Worm (Caenorhabditis elegans) whole organism, young adult: ENCODE results near the gene C50D2.6.

Experiments
- B0019.2 ChIP-seq: fragments of 200-800 bp; sonication (Bioruptor generic); conservative IDR thresholded peaks from 2 replicates; pipeline ENCODE4 v1.3.6; 2022; ENCODE audit warnings: missing genetic modification reagents, missing genetic modification characterization, missing compliant biosample characterization
- D2030.7 ChIP-seq: fragments of 200-800 bp; sonication (Bioruptor generic); IDR thresholded peaks from 2 replicates; pipeline ENCODE4 v1.3.6; 2022; ENCODE audit warnings: missing genetic modification reagents, missing genetic modification characterization, missing compliant biosample characterization
- F22D6.2 ChIP-seq: sonication (generic microtip); optimal IDR thresholded peaks from 2 replicates; lab custom pipeline; 2016; ENCODE audit warnings: mild to moderate bottlenecking, missing genetic modification characterization, missing compliant biosample characterization
- F23B12.7 ChIP-seq: sonication (generic microtip); optimal IDR thresholded peaks from 2 replicates; lab custom pipeline; 2017; ENCODE audit warnings: missing genetic modification characterization, mild to moderate bottlenecking, missing compliant biosample characterization, antibody characterized with exemption, moderate library complexity; ENCODE audit not compliant: insufficient read depth
- F49E8.2 ChIP-seq: sonication (generic microtip); optimal IDR thresholded peaks from 3 replicates; lab custom pipeline; 2017; ENCODE audit warnings: missing genetic modification characterization, mild to moderate bottlenecking, missing compliant biosample characterization, antibody characterized with exemption, moderate library complexity; ENCODE audit not compliant: insufficient read depth
- F52B5.7 ChIP-seq: sonication (generic microtip); optimal IDR thresholded peaks from 2 replicates; lab custom pipeline; 2016; ENCODE audit warnings: mild to moderate bottlenecking, missing genetic modification characterization, missing compliant biosample characterization
- F57A8.1 ChIP-seq: fragments of 200-800 bp; sonication (Bioruptor generic); optimal IDR thresholded peaks from 2 replicates; lab custom pipeline; 2018; ENCODE audit warnings: mild to moderate bottlenecking, missing genetic modification characterization, moderate library complexity, missing compliant biosample characterization
- Y53G8AR.9 ChIP-seq: fragments of 200-800 bp; sonication (Bioruptor generic); conservative IDR thresholded peaks from 2 replicates; pipeline ENCODE4 v1.3.6; 2022; ENCODE audit warnings: missing genetic modification reagents, missing genetic modification characterization, missing compliant biosample characterization
- Y79H2A.3 ChIP-seq: fragments of 200-800 bp; sonication (Bioruptor generic); conservative IDR thresholded peaks from 2 replicates; pipeline ENCODE4 v1.3.6; 2022; ENCODE audit warnings: missing genetic modification reagents, missing genetic modification characterization, missing compliant biosample characterization
- Y95B8A.8 ChIP-seq: fragments of 200-800 bp; sonication (Bioruptor generic); IDR thresholded peaks from 2 replicates; pipeline ENCODE4 v1.3.6; 2022; ENCODE audit warnings: missing genetic modification reagents, missing genetic modification characterization, missing compliant biosample characterization
- akir-1 ChIP-seq: fragments of 200-800 bp; sonication (Bioruptor generic); optimal IDR thresholded peaks from 2 replicates; lab custom pipeline; 2018; ENCODE audit warnings: mild to moderate bottlenecking, missing genetic modification characterization, moderate library complexity, missing compliant biosample characterization
- ama-1 ChIP-seq, 3 experiments: fragments of 150-350 bp in 1 of 3; sonication (generic microtip) in 2 of 3; optimal IDR thresholded peaks; 2 replicates each; lab custom pipeline; 2014 to 2018; ENCODE audit warnings: missing biosample characterization in 2 of 3, missing genetic modification characterization in 2 of 3, missing genetic modification reagents in 2 of 3
- aptf-2 ChIP-seq: fragments of 200-800 bp; sonication (Bioruptor generic); conservative IDR thresholded peaks from 2 replicates; pipeline ENCODE4 v1.3.6; 2022; ENCODE audit warnings: missing genetic modification reagents, missing genetic modification characterization, missing compliant biosample characterization
- attf-5 ChIP-seq: fragments of 200-800 bp; sonication (Bioruptor generic); optimal IDR thresholded peaks from 2 replicates; lab custom pipeline; 2018; ENCODE audit warnings: mild to moderate bottlenecking, missing genetic modification characterization, missing compliant biosample characterization
- attf-6 ChIP-seq: fragments of 200-800 bp; sonication (Bioruptor generic); IDR thresholded peaks from 2 replicates; pipeline ENCODE4 v1.3.6; 2022; ENCODE audit warnings: missing genetic modification reagents, missing genetic modification characterization, missing compliant biosample characterization
- bed-1 ChIP-seq: fragments of 200-800 bp; sonication (Bioruptor generic); IDR thresholded peaks from 2 replicates; pipeline ENCODE4 v1.3.6; 2022; ENCODE audit warnings: missing genetic modification reagents, missing genetic modification characterization, missing compliant biosample characterization
- bed-2 ChIP-seq: fragments of 200-800 bp; sonication (Bioruptor generic); IDR thresholded peaks from 2 replicates; pipeline ENCODE4 v1.3.6; 2022; ENCODE audit warnings: missing genetic modification reagents, missing genetic modification characterization, missing compliant biosample characterization
- cebp-1 ChIP-seq, 2 experiments: fragments of 200-800 bp in 1 of 2; sonication (Bioruptor generic) in 1 of 2; sonication (generic microtip) in 1 of 2; IDR thresholded peaks in 1 of 2; optimal IDR thresholded peaks in 1 of 2; 2 replicates each; pipeline versions ENCODE4 v1.3.6 to Lab custom; 2017 to 2022; ENCODE audit warnings: missing compliant biosample characterization in 2 of 2, missing genetic modification characterization in 2 of 2, mild to moderate bottlenecking in 1 of 2, missing genetic modification reagents in 1 of 2, moderate library complexity in 1 of 2
- ceh-40 ChIP-seq: fragments of 200-800 bp; sonication (Bioruptor generic); IDR thresholded peaks from 2 replicates; pipeline ENCODE4 v1.3.6; 2022; ENCODE audit warnings: missing genetic modification characterization, missing compliant biosample characterization
- die-1 ChIP-seq: sonication (generic microtip); optimal IDR thresholded peaks from 2 replicates; lab custom pipeline; 2016; ENCODE audit warnings: missing genotype, mild to moderate bottlenecking, missing genetic modification characterization, missing compliant biosample characterization
- dox-1 ChIP-seq: fragments of 200-800 bp; sonication (Bioruptor generic); IDR thresholded peaks from 2 replicates; pipeline ENCODE4 v1.3.6; 2022; ENCODE audit warnings: missing genetic modification reagents, missing genetic modification characterization, missing compliant biosample characterization
- hlh-26 ChIP-seq: fragments of 200-800 bp; sonication (Bioruptor generic); conservative IDR thresholded peaks from 2 replicates; pipeline ENCODE4 v1.3.6; 2022; ENCODE audit warnings: missing genetic modification reagents, missing genetic modification characterization, missing compliant biosample characterization
- hmg-1.2 ChIP-seq: fragments of 200-800 bp; sonication (Bioruptor generic); IDR thresholded peaks from 2 replicates; pipeline ENCODE4 v1.3.6; 2022; ENCODE audit warnings: missing genetic modification reagents, missing genetic modification characterization, missing compliant biosample characterization
- lag-1 ChIP-seq: fragments of 200-800 bp; sonication (Bioruptor generic); IDR thresholded peaks from 2 replicates; pipeline ENCODE4 v1.3.6; 2022; ENCODE audit warnings: missing genetic modification reagents, missing genetic modification characterization, missing compliant biosample characterization
- let-526 ChIP-seq: fragments of 200-800 bp; sonication (Bioruptor generic); IDR thresholded peaks from 2 replicates; pipeline ENCODE4 v1.3.6; 2022; ENCODE audit warnings: missing genetic modification reagents, missing genetic modification characterization, missing compliant biosample characterization
- lin-26 ChIP-seq: fragments of 200-800 bp; sonication (Bioruptor generic); IDR thresholded peaks from 2 replicates; pipeline ENCODE4 v1.3.6; 2022; ENCODE audit warnings: missing genetic modification reagents, missing genetic modification characterization, missing compliant biosample characterization
- lir-1 ChIP-seq: fragments of 200-800 bp; sonication (Bioruptor generic); conservative IDR thresholded peaks from 2 replicates; pipeline ENCODE4 v1.3.6; 2022; ENCODE audit warnings: missing genetic modification reagents, missing genetic modification characterization, missing compliant biosample characterization
- lsl-1 ChIP-seq: fragments of 200-800 bp; sonication (Bioruptor generic); optimal IDR thresholded peaks from 2 replicates; lab custom pipeline; 2018; ENCODE audit warnings: mild to moderate bottlenecking, missing genetic modification characterization, moderate library complexity, missing compliant biosample characterization
- madf-8 ChIP-seq: fragments of 200-800 bp; sonication (Bioruptor generic); conservative IDR thresholded peaks from 2 replicates; pipeline ENCODE4 v1.3.6; 2022; ENCODE audit warnings: missing genetic modification reagents, missing genetic modification characterization, missing compliant biosample characterization
- nfya-1 ChIP-seq: sonication (generic microtip); optimal IDR thresholded peaks from 2 replicates; lab custom pipeline; 2017; ENCODE audit warnings: antibody characterized with exemption, missing compliant biosample characterization, missing genetic modification characterization, borderline replicate concordance; ENCODE audit not compliant: insufficient read depth
- nhr-27 ChIP-seq: fragments of 200-800 bp; sonication (Bioruptor generic); optimal IDR thresholded peaks from 2 replicates; lab custom pipeline; 2018; ENCODE audit warnings: mild to moderate bottlenecking, missing genetic modification characterization, moderate library complexity, missing compliant biosample characterization
- pha-4 ChIP-seq: fragments of 150-350 bp; sonication (generic microtip); optimal IDR thresholded peaks from 2 replicates; lab custom pipeline; 2014; ENCODE audit warnings: missing biosample characterization, missing genetic modification reagents, missing genetic modification characterization
- rcor-1 ChIP-seq: fragments of 200-800 bp; sonication (Bioruptor generic); IDR thresholded peaks from 2 replicates; pipeline ENCODE4 v1.3.6; 2022; ENCODE audit warnings: missing genetic modification reagents, missing genetic modification characterization, missing compliant biosample characterization
- rec-8 ChIP-seq, 2 experiments: sonication (generic microtip); optimal IDR thresholded peaks; 2 replicates each; lab custom pipeline; 2016; ENCODE audit warnings: mild to moderate bottlenecking in 2 of 2, missing genetic modification characterization in 2 of 2, missing genetic modification reagents in 2 of 2, missing genotype in 2 of 2, missing biosample characterization in 1 of 2, missing compliant biosample characterization in 1 of 2, moderate library complexity in 1 of 2
- rpc-1 ChIP-seq, 2 experiments: fragments of 150-350 bp in 1 of 2; sonication (generic microtip) in 1 of 2; optimal IDR thresholded peaks; 2 replicates each; lab custom pipeline; 2014 to 2018; ENCODE audit warnings: missing biosample characterization in 1 of 2, missing genetic modification characterization in 1 of 2, missing genetic modification reagents in 1 of 2, missing genotype in 1 of 2
- sea-2 ChIP-seq: fragments of 200-800 bp; sonication (Bioruptor generic); IDR thresholded peaks from 2 replicates; pipeline ENCODE4 v1.3.6; 2022; ENCODE audit warnings: missing genetic modification characterization, missing compliant biosample characterization
- snpc-3.4 ChIP-seq: sonication (generic microtip); optimal IDR thresholded peaks from 2 replicates; lab custom pipeline; 2017; ENCODE audit warnings: missing genetic modification characterization, mild to moderate bottlenecking, missing compliant biosample characterization, antibody characterized with exemption, moderate library complexity, missing genotype, missing genetic modification reagents
- snpc-4 ChIP-seq, 5 experiments: fragments of 150-350 bp in 1 of 5; sonication (generic microtip) in 4 of 5; optimal IDR thresholded peaks; 2 replicates each; lab custom pipeline; 2014 to 2018; ENCODE audit warnings: missing genetic modification characterization in 5 of 5, missing biosample characterization in 3 of 5, antibody characterized with exemption in 2 of 5, mild to moderate bottlenecking in 2 of 5, missing compliant biosample characterization in 2 of 5, missing genotype in 2 of 5, moderate library complexity in 2 of 5, missing genetic modification reagents in 1 of 5
- unc-130 ChIP-seq: sonication (generic microtip); optimal IDR thresholded peaks from 2 replicates; lab custom pipeline; 2016; ENCODE audit warnings: missing genetic modification reagents, missing genetic modification characterization, missing compliant biosample characterization
- zim-3 ChIP-seq: sonication (generic microtip); optimal IDR thresholded peaks from 2 replicates; lab custom pipeline; 2017; ENCODE audit warnings: mild to moderate bottlenecking, missing genetic modification characterization, moderate library complexity, missing compliant biosample characterization
- ztf-22 ChIP-seq: fragments of 200-800 bp; sonication (Bioruptor generic); optimal IDR thresholded peaks from 2 replicates; lab custom pipeline; 2018; ENCODE audit warnings: mild to moderate bottlenecking, missing genetic modification characterization, moderate library complexity, missing compliant biosample characterization
- ztf-28 ChIP-seq: fragments of 200-800 bp; sonication (Bioruptor generic); IDR thresholded peaks from 2 replicates; pipeline ENCODE4 v1.3.6; 2022; ENCODE audit warnings: missing genetic modification reagents, missing genetic modification characterization, missing compliant biosample characterization
- ztf-6 ChIP-seq: fragments of 200-800 bp; sonication (Bioruptor generic); IDR thresholded peaks from 2 replicates; pipeline ENCODE4 v1.3.6; 2022; ENCODE audit warnings: missing genetic modification reagents, missing genetic modification characterization, missing compliant biosample characterization

C50D2.6 gene

ce11 chrII:66322-66721, 17.9 kb upstream of the C50D2.6 start (continued):
- TF ChIP-seq ztf-28 (GFP tag; lab: Robert Waterston, UW) (no peak), snpc-4 (GFP tag; optimal IDR thresholded peaks at IDR 0.05; lab: Kevin White, UChicago) (no peak), snpc-4 (tag; optimal IDR thresholded peaks at IDR 0.05; lab: Kevin White, UChicago) (no peak), rcor-1 (GFP tag; lab: Robert Waterston, UW) (no peak), lsl-1 (GFP tag; lab: Kevin White, UChicago) (no peak), lir-1 (GFP tag; lab: Robert Waterston, UW) (no peak), attf-6 (GFP tag; lab: Robert Waterston, UW) (no peak), F52B5.7 (tag; lab: Kevin White, UChicago) (no peak), ceh-40 (GFP tag; lab: Robert Waterston, UW) (no peak), madf-8 (GFP tag; lab: Robert Waterston, UW) (no peak), let-526 (GFP tag; lab: Robert Waterston, UW) (no peak), nfya-1 (tag; lab: Kevin White, UChicago) (no peak), Y53G8AR.9 (no peak), unc-130 (no peak), bed-1 (no peak), rec-8 (tag; optimal IDR thresholded peaks at IDR 0.05; lab: Kevin White, UChicago) (no peak), ztf-6 (GFP tag; lab: Robert Waterston, UW) (no peak), Y79H2A.3 (GFP tag; lab: Robert Waterston, UW) (no peak), aptf-2 (GFP tag; lab: Robert Waterston, UW) (no peak; the same call in 1 of the 2 replicates), B0019.2 (GFP tag; lab: Robert Waterston, UW) (no peak), pha-4 (no peak), die-1 (tag; lab: Kevin White, UChicago) (no peak), ztf-22 (GFP tag; lab: Kevin White, UChicago) (no peak), hmg-1.2 (peak; percentile 71; the same call in 1 of the 2 replicates), F57A8.1 (GFP tag; lab: Kevin White, UChicago) (no peak), rpc-1 (optimal IDR thresholded peaks at IDR 0.05; lab: Kevin White, UChicago) (no peak), rpc-1 (tag; optimal IDR thresholded peaks at IDR 0.05; lab: Kevin White, UChicago) (no peak), bed-2 (no peak), akir-1 (no peak), F23B12.7 (no peak), attf-5 (GFP tag; lab: Kevin White, UChicago) (peak; percentile 34), ama-1 (optimal IDR thresholded peaks at IDR 0.05; lab: Kevin White, UChicago) (no peak), ama-1 (GFP tag; optimal IDR thresholded peaks at IDR 0.05; lab: Kevin White, UChicago) (no peak), snpc-3.4 (tag; lab: Kevin White, UChicago) (no peak), sea-2 (GFP tag; lab: Robert Waterston, UW) (no peak), dox-1 (GFP tag; lab: Robert Waterston, UW) (peak; percentile 44; the same call in 1 of the 2 replicates), cebp-1 (GFP tag; IDR thresholded peaks at IDR 0.05; lab: Robert Waterston, UW) (no peak), cebp-1 (tag; optimal IDR thresholded peaks at IDR 0.05; lab: Kevin White, UChicago) (peak; percentile 38), Y95B8A.8 (no peak), hlh-26 (GFP tag; lab: Robert Waterston, UW) (no peak), lin-26 (GFP tag; lab: Robert Waterston, UW) (peak; percentile 67; the same call in 1 of the 2 replicates), lag-1 (no peak), D2030.7 (peak; percentile 47; the same call in 1 of the 2 replicates), zim-3 (no peak), F49E8.2 (tag; lab: Kevin White, UChicago) (no peak), F22D6.2 (tag; lab: Kevin White, UChicago) (no peak), nhr-27 (tag; lab: Kevin White, UChicago) (no peak)
